Worm (Caenorhabditis elegans): ENCODE measurements around the gene Y59H11AM.1.

Y59H11AM.1 gene

DNA sequence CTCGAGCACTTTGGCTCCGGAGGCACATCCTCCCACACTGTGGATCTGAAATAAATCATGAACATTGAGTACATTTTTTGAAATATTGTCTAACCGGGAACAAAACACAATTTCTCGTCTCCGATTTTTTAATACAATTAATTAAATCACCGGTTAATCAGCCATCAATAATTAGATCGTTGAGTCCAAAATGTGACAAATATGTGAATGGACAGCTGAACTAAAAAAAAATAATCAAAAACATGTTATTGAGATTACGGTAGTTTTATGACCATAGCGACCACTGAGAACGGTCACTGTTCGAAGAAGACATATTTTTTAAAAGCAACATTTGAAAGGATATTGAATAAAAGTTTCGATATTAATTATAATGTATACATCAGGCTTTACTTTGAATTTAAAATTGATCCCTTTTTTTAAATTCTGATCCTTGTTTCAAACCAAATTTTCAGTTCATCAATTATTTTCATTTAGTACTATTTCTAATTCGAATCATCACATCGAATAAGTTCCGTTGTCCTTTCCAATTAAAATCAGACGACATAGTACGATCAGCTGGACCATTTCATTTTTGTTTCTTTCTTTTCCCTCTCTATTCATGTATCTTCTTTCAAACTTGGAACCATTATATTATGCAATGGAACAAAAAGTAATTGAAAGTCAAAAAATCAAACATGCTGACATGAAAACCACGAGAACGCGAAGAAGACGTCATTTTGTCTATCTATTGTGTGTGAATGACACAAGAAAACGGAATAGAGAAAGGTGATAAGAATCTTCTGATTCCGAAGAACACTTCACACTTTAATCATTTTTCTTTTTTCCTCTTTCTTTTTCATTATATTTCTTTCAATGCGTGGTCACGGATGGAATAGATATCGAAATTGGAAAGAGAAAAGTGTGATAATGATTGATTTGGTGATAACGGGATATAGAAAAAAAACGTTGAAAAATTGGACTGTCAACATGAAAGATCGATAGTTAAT lies 40.9 kb upstream of the Y59H11AM.1 start:
- TF ChIP-seq skn-1 (tag; optimal IDR thresholded peaks at IDR 0.05) (peak; percentile 43), C34F6.9 (tag; optimal IDR thresholded peaks at IDR 0.05) (peak; percentile 16), R02D3.7 (tag; optimal IDR thresholded peaks at IDR 0.05) (no peak), sma-9 (GFP tag; optimal IDR thresholded peaks at IDR 0.05) (peak; percentile 96), sma-9 (tag; optimal IDR thresholded peaks at IDR 0.05) (no peak), elt-1 (tag; optimal IDR thresholded peaks at IDR 0.05) (no peak), sem-4 (tag; optimal IDR thresholded peaks at IDR 0.05) (peak; percentile 69), nhr-237 (tag; optimal IDR thresholded peaks at IDR 0.05) (no peak), blmp-1 (tag; optimal IDR thresholded peaks at IDR 0.05; ENCODE audit: insufficient read depth) (peak; percentile 97), F13H6.1 (tag; optimal IDR thresholded peaks at IDR 0.05) (peak; percentile 60), ZK546.5 (tag; optimal IDR thresholded peaks at IDR 0.05) (no peak), peb-1 (tag; optimal IDR thresholded peaks at IDR 0.05) (no peak), nhr-12 (tag; optimal IDR thresholded peaks at IDR 0.05) (no peak), mbf-1 (tag; optimal IDR thresholded peaks at IDR 0.05) (no peak), nhr-21 (tag; optimal IDR thresholded peaks at IDR 0.05) (peak; percentile 92), gmeb-1 (tag; optimal IDR thresholded peaks at IDR 0.05) (peak; percentile 58), lin-39 (tag; optimal IDR thresholded peaks at IDR 0.05) (no peak), ceh-82 (tag; optimal IDR thresholded peaks at IDR 0.05) (no peak), alr-1 (tag; optimal IDR thresholded peaks at IDR 0.05) (no peak), ztf-1 (GFP tag; conservative IDR thresholded peaks at IDR 0.05) (no peak), egl-27 (tag; optimal IDR thresholded peaks at IDR 0.05) (peak; percentile 89), nhr-25 (tag; optimal IDR thresholded peaks at IDR 0.05) (peak; percentile 91), unc-55 (GFP tag; optimal IDR thresholded peaks at IDR 0.05) (no peak), zag-1 (tag; optimal IDR thresholded peaks at IDR 0.05) (no peak), ztf-4 (tag; optimal IDR thresholded peaks at IDR 0.05) (peak; percentile 49), fos-1 (tag; optimal IDR thresholded peaks at IDR 0.05) (peak; percentile 99), dmd-4 (tag; optimal IDR thresholded peaks at IDR 0.05) (no peak), snpc-4 (tag; optimal IDR thresholded peaks at IDR 0.05) (no peak), nhr-23 (tag; optimal IDR thresholded peaks at IDR 0.05) (no peak), unc-62 (GFP tag; optimal IDR thresholded peaks at IDR 0.05) (no peak), nhr-10 (tag; optimal IDR thresholded peaks at IDR 0.05) (no peak), ceh-16 (tag; optimal IDR thresholded peaks at IDR 0.05) (no peak), unc-39 (tag; optimal IDR thresholded peaks at IDR 0.05) (no peak), nhr-77 (tag; optimal IDR thresholded peaks at IDR 0.05) (no peak), lin-11 (tag; optimal IDR thresholded peaks at IDR 0.05) (no peak), nhr-6 (tag; optimal IDR thresholded peaks at IDR 0.05) (peak; percentile 67), sma-3 (GFP tag; optimal IDR thresholded peaks at IDR 0.05) (peak; percentile 94), nhr-129 (tag; optimal IDR thresholded peaks at IDR 0.05) (peak; percentile 46), ama-1 (optimal IDR thresholded peaks at IDR 0.05) (no peak), mdl-1 (tag; optimal IDR thresholded peaks at IDR 0.05) (peak; percentile 36 to 64), mab-5 (tag; optimal IDR thresholded peaks at IDR 0.05) (peak; percentile 5), crh-2 (tag; optimal IDR thresholded peaks at IDR 0.05) (peak; percentile 89), Y55F3AM.14 (GFP tag; optimal IDR thresholded peaks at IDR 0.05) (peak; percentile 39), ztf-11 (tag; optimal IDR thresholded peaks at IDR 0.05) (no peak), aly-2 (tag; optimal IDR thresholded peaks at IDR 0.05) (no peak), elt-3 (tag; optimal IDR thresholded peaks at IDR 0.05) (no peak), lin-13 (GFP tag; optimal IDR thresholded peaks at IDR 0.05) (no peak), lsy-2 (tag; optimal IDR thresholded peaks at IDR 0.05) (peak in 1 of 2 experiments; percentile 60), nhr-11 (tag; optimal IDR thresholded peaks at IDR 0.05) (no peak)

Measured in whole organism, L2 larva.